Worm (Caenorhabditis elegans) whole organism, L1 larva: ENCODE data around the gene skr-8.

Source experiments
- alr-1 ChIP-seq: fragments of 200-800 bp; sonication (Bioruptor generic); optimal IDR thresholded peaks from 2 replicates; lab custom pipeline; 2018; ENCODE audit warnings: borderline replicate concordance, mild to moderate bottlenecking, missing genetic modification characterization, missing compliant biosample characterization
- ceh-90 ChIP-seq: sonication (generic microtip); optimal IDR thresholded peaks from 2 replicates; lab custom pipeline; 2016; ENCODE audit warnings: missing genetic modification characterization, missing compliant biosample characterization
- elt-3 ChIP-seq, 6 experiments: fragments of 150-350 bp in 1 of 6; sonication (generic microtip); optimal IDR thresholded peaks; 2 replicates each; lab custom pipeline; 2017 to 2018; ENCODE audit warnings: missing biosample characterization in 6 of 6, missing genetic modification characterization in 6 of 6, inconsistent platforms in 1 of 6
- jun-1 ChIP-seq: fragments of 150-350 bp; optimal IDR thresholded peaks from 2 replicates; lab custom pipeline; 2014; ENCODE audit warnings: missing biosample characterization, missing genetic modification reagents, missing genetic modification characterization
- nhr-12 ChIP-seq: sonication (generic microtip); optimal IDR thresholded peaks from 2 replicates; lab custom pipeline; 2017; ENCODE audit warnings: missing biosample characterization, missing genetic modification characterization

- TF ChIP-seq ceh-90 = no peak
- TF ChIP-seq nhr-12 = no peak
- no peak for TF ChIP-seq alr-1 (tag; lab: Kevin White, UChicago)
- TF ChIP-seq elt-3 (tag; optimal IDR thresholded peaks at IDR 0.05; lab: Kevin White, UChicago) = no peak
- TF ChIP-seq jun-1 (tag; lab: Kevin White, UChicago) = no peak
These were observed 1.3 kb upstream of the skr-8 start, which contains the start of gene skr-12 for ce11 chrIV:17166974-17167373.
